Fruit fly (Drosophila melanogaster) whole organism, pupa: ENCODE measurements around the gene Rm62.

ENCODE experiments used
- CG10348 ChIP-seq: fragments of 200-800 bp; sonication (Bioruptor generic); IDR thresholded peaks from 2 replicates; pipeline ENCODE4 v1.3.6; 2022; ENCODE audit warnings: missing biosample characterization, missing genetic modification characterization
- CG12605 ChIP-seq: fragments of 200-800 bp; sonication (Bioruptor generic); IDR thresholded peaks from 2 replicates; pipeline ENCODE4 v1.3.6; 2022; ENCODE audit warnings: missing biosample characterization, missing genetic modification characterization
- CG13204 ChIP-seq: fragments of 200-800 bp; sonication (Bioruptor generic); optimal IDR thresholded peaks from 2 replicates; lab custom pipeline; 2018; ENCODE audit warnings: missing biosample characterization, mild to moderate bottlenecking, missing genetic modification characterization, moderate library complexity
- CG14655 ChIP-seq: fragments of 200-800 bp; sonication (Bioruptor generic); optimal IDR thresholded peaks from 3 replicates; lab custom pipeline; 2017; ENCODE audit warnings: mild to moderate bottlenecking, missing biosample characterization, missing genetic modification reagents, missing genetic modification characterization
- CG15710 ChIP-seq: fragments of 200-800 bp; sonication (Bioruptor generic); optimal IDR thresholded peaks from 2 replicates; lab custom pipeline; 2018; ENCODE audit warnings: missing biosample characterization, mild to moderate bottlenecking, missing genetic modification characterization, moderate library complexity
- CG17806 ChIP-seq: fragments of 200-800 bp; sonication (Bioruptor generic); optimal IDR thresholded peaks from 2 replicates; lab custom pipeline; 2018; ENCODE audit warnings: missing biosample characterization, mild to moderate bottlenecking, missing genetic modification characterization, moderate library complexity
- CG32121 ChIP-seq: fragments of 200-800 bp; sonication (Bioruptor generic); IDR thresholded peaks from 2 replicates; pipeline ENCODE4 v1.3.6; 2022; ENCODE audit warnings: missing biosample characterization, missing genetic modification characterization
- CG34367 ChIP-seq: fragments of 200-800 bp; sonication (Bioruptor generic); optimal IDR thresholded peaks from 2 replicates; lab custom pipeline; 2018; ENCODE audit warnings: missing biosample characterization, mild to moderate bottlenecking, missing genetic modification characterization
- CG4496 ChIP-seq: fragments of 200-800 bp; sonication (Bioruptor generic); IDR thresholded peaks from 3 replicates; pipeline ENCODE4 v1.3.6; 2022; ENCODE audit warnings: missing biosample characterization, missing genetic modification characterization
- CG8159 ChIP-seq: fragments of 200-800 bp; sonication (Bioruptor generic); optimal IDR thresholded peaks from 3 replicates; lab custom pipeline; 2018; ENCODE audit warnings: missing biosample characterization, mild to moderate bottlenecking, missing genetic modification characterization, moderate library complexity
- CG9948 ChIP-seq: fragments of 200-800 bp; sonication (Bioruptor generic); optimal IDR thresholded peaks from 2 replicates; lab custom pipeline; 2018; ENCODE audit warnings: missing biosample characterization, mild to moderate bottlenecking, missing genetic modification characterization, moderate library complexity
- D1 ChIP-seq: fragments of 200-800 bp; sonication (Bioruptor generic); optimal IDR thresholded peaks from 2 replicates; lab custom pipeline; 2018; ENCODE audit warnings: missing biosample characterization, mild to moderate bottlenecking, missing genetic modification characterization, moderate library complexity
- EcR ChIP-seq: fragments of 200-800 bp; sonication (Bioruptor generic); optimal IDR thresholded peaks from 3 replicates; lab custom pipeline; 2019; ENCODE audit warnings: missing biosample characterization, missing genetic modification characterization, mild to moderate bottlenecking, moderate library complexity, missing genetic modification reagents
- Ets98B ChIP-seq: fragments of 200-800 bp; sonication (Bioruptor generic); IDR thresholded peaks from 2 replicates; pipeline ENCODE4 v1.3.6; 2022; ENCODE audit warnings: missing biosample characterization, missing genetic modification characterization
- Pif1A ChIP-seq: fragments of 200-800 bp; sonication (Bioruptor generic); optimal IDR thresholded peaks from 3 replicates; lab custom pipeline; 2016; ENCODE audit warnings: missing biosample characterization, missing genetic modification characterization
- Pif1B ChIP-seq: fragments of 200-800 bp; sonication (Bioruptor generic); optimal IDR thresholded peaks from 3 replicates; lab custom pipeline; 2016; ENCODE audit warnings: missing biosample characterization, missing genetic modification characterization
- fd96Ca ChIP-seq: fragments of 200-800 bp; sonication (Bioruptor generic); IDR thresholded peaks from 3 replicates; pipeline ENCODE4 v1.3.6; 2022; ENCODE audit warnings: missing biosample characterization, missing genetic modification characterization
- gl ChIP-seq: fragments of 200-800 bp; sonication (Bioruptor generic); optimal IDR thresholded peaks from 2 replicates; lab custom pipeline; 2018; ENCODE audit warnings: missing biosample characterization, mild to moderate bottlenecking, missing genetic modification characterization

The Rm62 gene

dm6 chr3R:5959382-5959781, 49.0 kb downstream of the Rm62 start, which contains the start of gene side-III:
TSS of gene side-III (minus strand) at chr3R:5959555.
- TF ChIP-seq gl (tag; lab: Kevin White, UChicago), result no peak
- no peak for TF ChIP-seq Pif1B (GFP tag; lab: Kevin White, UChicago)
- TF ChIP-seq EcR (GFP tag; lab: Kevin White, UChicago), result no peak
- no peak for TF ChIP-seq Ets98B (GFP tag; lab: Robert Waterston, UW)
- TF ChIP-seq CG15710 (tag; lab: Kevin White, UChicago), result no peak
- TF ChIP-seq CG34367 (tag; lab: Kevin White, UChicago), result no peak
- no peak for TF ChIP-seq CG32121 (GFP tag; lab: Robert Waterston, UW)
- TF ChIP-seq CG8159 (tag; lab: Kevin White, UChicago), result no peak
- TF ChIP-seq Pif1A (GFP tag; lab: Kevin White, UChicago), result no peak
- TF ChIP-seq CG10348, result no peak
- no peak for TF ChIP-seq CG4496 (GFP tag; lab: Robert Waterston, UW)
- TF ChIP-seq CG17806 (tag; lab: Kevin White, UChicago), result no peak
- TF ChIP-seq CG9948 (tag; lab: Kevin White, UChicago), result no peak
- TF ChIP-seq CG14655, result no peak
- no peak for TF ChIP-seq CG12605 (GFP tag; lab: Robert Waterston, UW)
- TF ChIP-seq D1, result no peak
- TF ChIP-seq CG13204 (GFP tag; lab: Kevin White, UChicago), result no peak
- no peak for TF ChIP-seq fd96Ca (GFP tag; lab: Robert Waterston, UW)
